Fruit fly (Drosophila melanogaster) whole organism, embryonic: ENCODE data around the gene CG42534.
A peak's percentile ranks its signal among the peaks of the same experiment; 100 is the strongest.

Source experiments
- Ada2b ChIP-seq: fragments of 200-800 bp; sonication (Bioruptor generic); IDR thresholded peaks from 2 replicates; pipeline ENCODE4 v1.3.6; 2022; ENCODE audit warnings: missing biosample characterization, missing genetic modification characterization
- Blimp-1 ChIP-seq: fragments of 200-800 bp; sonication (Bioruptor generic); optimal IDR thresholded peaks from 3 replicates; lab custom pipeline; 2018; ENCODE audit warnings: missing biosample characterization, missing genetic modification characterization, mild to moderate bottlenecking, moderate library complexity, missing genetic modification reagents
- Bteb2 ChIP-seq: fragments of 200-800 bp; sonication (Bioruptor generic); optimal IDR thresholded peaks from 2 replicates; lab custom pipeline; 2016; ENCODE audit warnings: missing biosample characterization, missing genetic modification characterization
- CG10274 ChIP-seq: fragments of 200-800 bp; sonication (Bioruptor generic); optimal IDR thresholded peaks from 3 replicates; lab custom pipeline; 2017; ENCODE audit warnings: missing biosample characterization, mild to moderate bottlenecking, missing genetic modification characterization
- CG10543 ChIP-seq: fragments of 200-800 bp; sonication (Bioruptor generic); optimal IDR thresholded peaks from 3 replicates; lab custom pipeline; 2017; ENCODE audit warnings: missing biosample characterization, mild to moderate bottlenecking, missing genetic modification characterization, moderate library complexity
- CG11695 ChIP-seq: fragments of 200-800 bp; sonication (Bioruptor generic); IDR thresholded peaks from 3 replicates; pipeline ENCODE4 v1.3.6; 2022; ENCODE audit warnings: missing biosample characterization, missing genetic modification characterization
- CG1233 ChIP-seq: fragments of 200-800 bp; sonication (Bioruptor generic); optimal IDR thresholded peaks from 4 replicates; lab custom pipeline; 2018; ENCODE audit warnings: missing biosample characterization, mild to moderate bottlenecking, missing genetic modification characterization
- CG14965 ChIP-seq: fragments of 200-800 bp; sonication (Bioruptor generic); optimal IDR thresholded peaks from 2 replicates; lab custom pipeline; 2016; ENCODE audit warnings: missing biosample characterization, missing genetic modification characterization, borderline replicate concordance
- CG17328 ChIP-seq: fragments of 200-800 bp; sonication (Bioruptor generic); IDR thresholded peaks from 2 replicates; pipeline ENCODE4 v1.3.6; 2022; ENCODE audit warnings: missing biosample characterization, missing genetic modification characterization
- CG17361 ChIP-seq: fragments of 200-800 bp; sonication (Bioruptor generic); IDR thresholded peaks from 3 replicates; pipeline ENCODE4 v1.3.6; 2022; ENCODE audit warnings: missing biosample characterization, missing genetic modification characterization
- CG17802 ChIP-seq: fragments of 200-800 bp; sonication (Bioruptor generic); optimal IDR thresholded peaks from 2 replicates; lab custom pipeline; 2018; ENCODE audit warnings: missing biosample characterization, mild to moderate bottlenecking, missing genetic modification characterization, moderate library complexity
- CG33557 ChIP-seq: fragments of 200-800 bp; sonication (Bioruptor generic); optimal IDR thresholded peaks from 2 replicates; lab custom pipeline; 2019; ENCODE audit warnings: missing biosample characterization, mild to moderate bottlenecking, missing genetic modification characterization, moderate library complexity
- CG34224 ChIP-seq: fragments of 200-800 bp; sonication (Bioruptor generic); IDR thresholded peaks from 3 replicates; pipeline ENCODE4 v1.3.6; 2022; ENCODE audit warnings: missing biosample characterization, missing genetic modification characterization; ENCODE audit not compliant: partially characterized antibody
- CG5180 ChIP-seq: fragments of 200-800 bp; sonication (Bioruptor generic); optimal IDR thresholded peaks from 3 replicates; lab custom pipeline; 2017; ENCODE audit warnings: missing biosample characterization, missing genetic modification characterization, mild to moderate bottlenecking, moderate library complexity, missing genetic modification reagents
- CG7357 ChIP-seq: fragments of 200-800 bp; sonication (Bioruptor generic); IDR thresholded peaks from 3 replicates; pipeline ENCODE4 v1.3.6; 2022; ENCODE audit warnings: missing biosample characterization, missing genetic modification characterization
- CG9876 ChIP-seq: fragments of 200-800 bp; sonication (Bioruptor generic); optimal IDR thresholded peaks from 2 replicates; lab custom pipeline; 2016; ENCODE audit warnings: missing biosample characterization, missing genetic modification characterization
- Chrac-16 ChIP-seq: fragments of 200-800 bp; sonication (Bioruptor generic); optimal IDR thresholded peaks from 3 replicates; lab custom pipeline; 2016; ENCODE audit warnings: missing biosample characterization, missing genetic modification characterization
- CkIIα-i1 ChIP-seq: fragments of 200-800 bp; sonication (Bioruptor generic); IDR thresholded peaks from 2 replicates; pipeline ENCODE4 v1.3.6; 2022; ENCODE audit warnings: missing biosample characterization, missing genetic modification characterization
- H2.0 ChIP-seq: fragments of 200-800 bp; sonication (Bioruptor generic); IDR thresholded peaks from 2 replicates; pipeline ENCODE4 v1.3.6; 2022; ENCODE audit warnings: missing biosample characterization, missing genetic modification characterization
- HLH3B ChIP-seq: fragments of 200-800 bp; sonication (Bioruptor generic); IDR thresholded peaks from 2 replicates; pipeline ENCODE4 v1.3.6; 2022; ENCODE audit warnings: missing biosample characterization, missing genetic modification characterization
- HLHmδ ChIP-seq: fragments of 200-800 bp; sonication (Bioruptor generic); optimal IDR thresholded peaks from 2 replicates; lab custom pipeline; 2018; ENCODE audit warnings: missing biosample characterization, mild to moderate bottlenecking, missing genetic modification characterization, moderate library complexity
- Hmx ChIP-seq: fragments of 200-800 bp; sonication (Bioruptor generic); optimal IDR thresholded peaks from 2 replicates; lab custom pipeline; 2016; ENCODE audit warnings: missing biosample characterization, missing genetic modification characterization
- MTF-1 ChIP-seq: fragments of 200-800 bp; sonication (Bioruptor generic); optimal IDR thresholded peaks from 2 replicates; lab custom pipeline; 2018; ENCODE audit warnings: missing biosample characterization, mild to moderate bottlenecking, missing genetic modification characterization, borderline replicate concordance
- NC2β ChIP-seq: fragments of 200-800 bp; sonication (Bioruptor generic); optimal IDR thresholded peaks from 2 replicates; lab custom pipeline; 2016; ENCODE audit warnings: missing biosample characterization, missing genetic modification characterization
- NfI ChIP-seq: fragments of 200-800 bp; sonication (Bioruptor generic); optimal IDR thresholded peaks from 3 replicates; lab custom pipeline; 2018; ENCODE audit warnings: missing biosample characterization, mild to moderate bottlenecking, missing genetic modification characterization, moderate library complexity
- Oaz ChIP-seq: fragments of 200-800 bp; sonication (Bioruptor generic); IDR thresholded peaks from 2 replicates; pipeline ENCODE4 v1.3.6; 2022; ENCODE audit warnings: missing biosample characterization, missing genetic modification characterization
- Six4 ChIP-seq: fragments of 200-800 bp; sonication (Bioruptor generic); optimal IDR thresholded peaks from 2 replicates; lab custom pipeline; 2016; ENCODE audit warnings: missing biosample characterization, missing genetic modification characterization
- Vsx1 ChIP-seq: fragments of 200-800 bp; sonication (Bioruptor generic); optimal IDR thresholded peaks from 2 replicates; lab custom pipeline; 2017; ENCODE audit warnings: missing biosample characterization, mild to moderate bottlenecking, missing genetic modification characterization, missing genetic modification reagents
- Xbp1 ChIP-seq: fragments of 200-800 bp; sonication (Bioruptor generic); optimal IDR thresholded peaks from 3 replicates; lab custom pipeline; 2016; ENCODE audit warnings: missing biosample characterization, mild to moderate bottlenecking, missing genetic modification characterization
- YL-1 ChIP-seq: fragments of 200-800 bp; sonication (Bioruptor generic); optimal IDR thresholded peaks from 3 replicates; lab custom pipeline; 2017; ENCODE audit warnings: missing biosample characterization, mild to moderate bottlenecking, missing genetic modification characterization
- ac ChIP-seq: fragments of 200-800 bp; sonication (Bioruptor generic); optimal IDR thresholded peaks from 3 replicates; lab custom pipeline; 2017; ENCODE audit warnings: missing biosample characterization, mild to moderate bottlenecking, missing genetic modification characterization
- amos ChIP-seq: fragments of 200-800 bp; sonication (Bioruptor generic); IDR thresholded peaks from 2 replicates; pipeline ENCODE4 v1.3.6; 2022; ENCODE audit warnings: missing biosample characterization, missing genetic modification characterization; ENCODE audit not compliant: partially characterized antibody
- crc ChIP-seq: fragments of 200-800 bp; sonication (Bioruptor generic); optimal IDR thresholded peaks from 2 replicates; lab custom pipeline; 2016; ENCODE audit warnings: missing biosample characterization, missing genetic modification characterization
- danr ChIP-seq: fragments of 200-800 bp; sonication (Bioruptor generic); IDR thresholded peaks from 2 replicates; pipeline ENCODE4 v1.3.6; 2022; ENCODE audit warnings: missing biosample characterization, missing genetic modification characterization
- esg ChIP-seq: fragments of 200-800 bp; sonication (Bioruptor generic); conservative IDR thresholded peaks from 2 replicates; pipeline ENCODE4 v1.3.6; 2022; ENCODE audit warnings: missing biosample characterization, missing genetic modification characterization
- ewg ChIP-seq: fragments of 200-800 bp; sonication (Bioruptor generic); optimal IDR thresholded peaks from 3 replicates; lab custom pipeline; 2017; ENCODE audit warnings: mild to moderate bottlenecking, missing biosample characterization, missing genetic modification reagents, missing genetic modification characterization
- gce ChIP-seq: fragments of 200-800 bp; sonication (Bioruptor generic); IDR thresholded peaks from 3 replicates; pipeline ENCODE4 v1.3.6; 2022; ENCODE audit warnings: missing biosample characterization, missing genetic modification characterization
- h ChIP-seq: fragments of >200 bp; optimal IDR thresholded peaks from 2 replicates; lab custom pipeline; 2017
- jumu ChIP-seq: fragments of 200-800 bp; sonication (Bioruptor generic); optimal IDR thresholded peaks from 3 replicates; lab custom pipeline; 2016; ENCODE audit warnings: missing biosample characterization, missing genetic modification characterization
- knrl ChIP-seq: fragments of 200-800 bp; sonication (Bioruptor generic); IDR thresholded peaks from 3 replicates; pipeline ENCODE4 v1.3.6; 2022; ENCODE audit warnings: missing biosample characterization, missing genetic modification characterization; ENCODE audit not compliant: partially characterized antibody
- mirr ChIP-seq: fragments of 200-800 bp; sonication (Bioruptor generic); optimal IDR thresholded peaks from 3 replicates; lab custom pipeline; 2018; ENCODE audit warnings: missing biosample characterization, mild to moderate bottlenecking, missing genetic modification characterization
- oc ChIP-seq: fragments of 200-800 bp; sonication (Bioruptor generic); optimal IDR thresholded peaks from 2 replicates; lab custom pipeline; 2018; ENCODE audit warnings: missing biosample characterization, mild to moderate bottlenecking, missing genetic modification characterization, moderate library complexity
- p53 ChIP-seq: fragments of 200-800 bp; sonication (Bioruptor generic); optimal IDR thresholded peaks from 2 replicates; lab custom pipeline; 2016; ENCODE audit warnings: missing biosample characterization, missing genetic modification characterization
- pfk ChIP-seq: fragments of 200-800 bp; sonication (Bioruptor generic); optimal IDR thresholded peaks from 2 replicates; lab custom pipeline; 2018; ENCODE audit warnings: missing biosample characterization, mild to moderate bottlenecking, missing genetic modification characterization, moderate library complexity
- prd ChIP-seq, 3 experiments: fragments of >200 bp in 2 of 3; fragments of 200-800 bp in 1 of 3; sonication (Bioruptor generic) in 1 of 3; optimal IDR thresholded peaks in 2 of 3; IDR thresholded peaks in 1 of 3; 2 replicates in 2 of 3; 3 replicates in 1 of 3; pipeline versions ENCODE4 v1.3.6 to Lab custom; 2017 to 2022; ENCODE audit warnings: missing biosample characterization in 1 of 3, missing genetic modification characterization in 1 of 3
- schlank ChIP-seq: fragments of 200-800 bp; sonication (Bioruptor generic); optimal IDR thresholded peaks from 2 replicates; lab custom pipeline; 2018; ENCODE audit warnings: missing biosample characterization, mild to moderate bottlenecking, missing genetic modification characterization
- sens-2 ChIP-seq: fragments of 200-800 bp; sonication (Bioruptor generic); IDR thresholded peaks from 2 replicates; pipeline ENCODE4 v1.3.6; 2022; ENCODE audit warnings: missing biosample characterization, missing genetic modification characterization
- sr ChIP-seq: fragments of 200-800 bp; sonication (Bioruptor generic); IDR thresholded peaks from 3 replicates; pipeline ENCODE4 v1.3.6; 2022; ENCODE audit warnings: missing biosample characterization, missing genetic modification characterization
- vvl ChIP-seq: fragments of 200-800 bp; sonication (Bioruptor generic); IDR thresholded peaks from 2 replicates; pipeline ENCODE4 v1.3.6; 2022; ENCODE audit warnings: missing biosample characterization, missing genetic modification characterization
- wor ChIP-seq: fragments of 200-800 bp; sonication (Bioruptor generic); IDR thresholded peaks from 2 replicates; pipeline ENCODE4 v1.3.6; 2022; ENCODE audit warnings: missing biosample characterization, missing genetic modification characterization

Gene CG42534

dm6 chr3R:27407049-27407448 lies 66.6 kb downstream of the CG42534 start (continued):
- TF ChIP-seq ac (no peak), danr (peak; percentile 67; the same call in 1 of the 2 replicates), wor (GFP tag; lab: Robert Waterston, UW) (peak; percentile 43), HLHmδ (GFP tag; lab: Kevin White, UChicago) (no peak), amos (GFP tag; lab: Robert Waterston, UW) (no peak), HLH3B (GFP tag; lab: Robert Waterston, UW) (peak; percentile 75), CG5180 (GFP tag; lab: Kevin White, UChicago) (peak; percentile 49), CG34224 (GFP tag; lab: Robert Waterston, UW) (no peak), Chrac-16 (peak; percentile 63), mirr (peak; percentile 77), Xbp1 (GFP tag; lab: Kevin White, UChicago) (peak; percentile 73), CG9876 (GFP tag; lab: Kevin White, UChicago) (peak; percentile 9), NC2β (GFP tag; lab: Kevin White, UChicago) (peak; percentile 34), CkIIα-i1 (no peak), Oaz (peak; percentile 74), vvl (GFP tag; lab: Robert Waterston, UW) (peak; percentile 82; the same call in 1 of the 2 replicates), ewg (peak; percentile 22), YL-1 (GFP tag; lab: Kevin White, UChicago) (no peak), CG17802 (tag; lab: Kevin White, UChicago) (no peak), crc (GFP tag; lab: Kevin White, UChicago) (peak; percentile 44), CG17361 (GFP tag; lab: Robert Waterston, UW) (peak; percentile 62), Ada2b (peak; percentile 86), NfI (peak; percentile 72), gce (GFP tag; lab: Robert Waterston, UW) (peak; percentile 48; the same call in 1 of the 3 replicates), p53 (no peak), Hmx (GFP tag; lab: Kevin White, UChicago) (no peak), CG7357 (GFP tag; lab: Robert Waterston, UW) (peak; percentile 71), CG11695 (GFP tag; lab: Robert Waterston, UW) (peak; percentile 65), CG17328 (peak; percentile 72; the same call in 1 of the 2 replicates), Six4 (GFP tag; lab: Kevin White, UChicago) (peak; percentile 27), oc (tag; lab: Kevin White, UChicago) (no peak), CG1233 (GFP tag; lab: Kevin White, UChicago) (peak; percentile 33), Bteb2 (GFP tag; lab: Kevin White, UChicago) (peak; percentile 57), H2.0 (GFP tag; lab: Robert Waterston, UW) (peak; percentile 79), sens-2 (GFP tag; lab: Robert Waterston, UW) (0 out of 2 replicates have a peak, but pooled peaks have one; percentile 20), CG10274 (peak; percentile 57), h (lab: Kevin White, UChicago) (no peak), CG14965 (GFP tag; lab: Kevin White, UChicago) (no peak), sr (GFP tag; lab: Robert Waterston, UW) (no peak), pfk (GFP tag; lab: Kevin White, UChicago) (no peak), prd (optimal IDR thresholded peaks at IDR 0.05; lab: Kevin White, UChicago) (no peak), prd (GFP tag; IDR thresholded peaks at IDR 0.05; lab: Robert Waterston, UW) (peak; percentile 86), esg (GFP tag; lab: Robert Waterston, UW) (peak; percentile 70), Vsx1 (GFP tag; lab: Kevin White, UChicago) (no peak), CG33557 (GFP tag; lab: Kevin White, UChicago) (no peak), CG10543 (GFP tag; lab: Kevin White, UChicago) (peak; percentile 87), MTF-1 (GFP tag; lab: Kevin White, UChicago) (peak; percentile 7), knrl (GFP tag; lab: Robert Waterston, UW) (no peak), jumu (GFP tag; lab: Kevin White, UChicago) (peak; percentile 49), Blimp-1 (GFP tag; lab: Kevin White, UChicago) (peak; percentile 40), schlank (tag; lab: Kevin White, UChicago) (peak; percentile 58)
